Worm (Caenorhabditis elegans) whole organism, L1 larva: ENCODE measurements around the gene K08D9.10.

Experiments used
- ceh-8 ChIP-seq: fragments of 200-800 bp; sonication (Bioruptor generic); optimal IDR thresholded peaks from 2 replicates; lab custom pipeline; 2018; ENCODE audit warnings: mild to moderate bottlenecking, missing genetic modification characterization, moderate library complexity, missing compliant biosample characterization
- lin-13 ChIP-seq: fragments of 150-350 bp; optimal IDR thresholded peaks from 2 replicates; lab custom pipeline; 2014; ENCODE audit warnings: missing biosample characterization, missing genetic modification reagents, missing genetic modification characterization
- unc-130 ChIP-seq: fragments of 150-350 bp; optimal IDR thresholded peaks from 2 replicates; lab custom pipeline; 2017; ENCODE audit warnings: missing biosample characterization, missing genetic modification characterization, inconsistent platforms

DNA sequence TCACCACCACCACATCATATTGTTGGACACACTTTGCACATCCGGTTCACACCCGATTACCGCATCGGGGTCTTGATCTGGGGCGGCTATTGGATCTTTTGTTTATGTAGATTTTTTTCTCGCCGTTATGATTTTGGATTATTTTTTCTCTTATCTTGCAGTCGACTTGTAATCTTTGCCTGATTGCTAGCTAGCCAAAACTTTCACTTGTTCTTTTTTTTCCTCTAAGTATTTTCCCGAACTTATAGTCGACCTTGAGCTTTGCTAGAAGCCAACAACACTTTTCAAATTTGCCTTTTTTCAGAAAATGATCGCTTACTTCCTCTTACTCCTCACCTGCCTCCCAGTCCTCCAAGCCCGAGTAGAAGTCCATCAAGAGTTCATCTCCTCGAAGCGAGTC lies 42.7 kb upstream of the K08D9.10 start, which contains the start of gene lag-2:
- TF ChIP-seq unc-130 = no peak
- no peak for TF ChIP-seq lin-13 (GFP tag; lab: Kevin White, UChicago)
- no peak for TF ChIP-seq ceh-8 (GFP tag; lab: Kevin White, UChicago)
